Worm (Caenorhabditis elegans) whole organism, L3 larva: ENCODE measurements around the gene sph-1.

Experiments
- ama-1 ChIP-seq: fragments of 150-350 bp; optimal IDR thresholded peaks from 2 replicates; lab custom pipeline; 2018
- hmg-11 ChIP-seq: sonication (generic microtip); optimal IDR thresholded peaks from 2 replicates; lab custom pipeline; 2016; ENCODE audit warnings: missing genetic modification characterization, missing compliant biosample characterization
- nhr-28 ChIP-seq: fragments of 150-350 bp; optimal IDR thresholded peaks from 2 replicates; lab custom pipeline; 2014; ENCODE audit warnings: missing biosample characterization, missing genetic modification characterization
- nhr-77 ChIP-seq: fragments of 150-350 bp; optimal IDR thresholded peaks from 2 replicates; lab custom pipeline; 2014; ENCODE audit warnings: missing biosample characterization, missing genetic modification characterization
- pqm-1 ChIP-seq: fragments of 150-350 bp; optimal IDR thresholded peaks from 2 replicates; lab custom pipeline; 2017; ENCODE audit warnings: missing biosample characterization, missing genetic modification characterization, inconsistent platforms
- sea-2 ChIP-seq: fragments of 150-350 bp; sonication (generic microtip); optimal IDR thresholded peaks from 4 replicates; lab custom pipeline; 2014; ENCODE audit warnings: missing biosample characterization, missing genetic modification reagents, missing genetic modification characterization
- snpc-4 ChIP-seq: fragments of 150-350 bp; optimal IDR thresholded peaks from 2 replicates; lab custom pipeline; 2014; ENCODE audit warnings: missing biosample characterization, missing genetic modification characterization
- unc-62 ChIP-seq: fragments of 150-350 bp; sonication (generic microtip); optimal IDR thresholded peaks from 4 replicates; lab custom pipeline; 2014; ENCODE audit warnings: missing biosample characterization, missing genetic modification reagents, missing genetic modification characterization
- zag-1 ChIP-seq: fragments of 150-350 bp; optimal IDR thresholded peaks from 2 replicates; lab custom pipeline; 2014; ENCODE audit warnings: missing biosample characterization, missing genetic modification characterization
- ztf-11 ChIP-seq: fragments of 150-350 bp; optimal IDR thresholded peaks from 2 replicates; lab custom pipeline; 2014; ENCODE audit warnings: missing biosample characterization, missing genetic modification characterization

DNA sequence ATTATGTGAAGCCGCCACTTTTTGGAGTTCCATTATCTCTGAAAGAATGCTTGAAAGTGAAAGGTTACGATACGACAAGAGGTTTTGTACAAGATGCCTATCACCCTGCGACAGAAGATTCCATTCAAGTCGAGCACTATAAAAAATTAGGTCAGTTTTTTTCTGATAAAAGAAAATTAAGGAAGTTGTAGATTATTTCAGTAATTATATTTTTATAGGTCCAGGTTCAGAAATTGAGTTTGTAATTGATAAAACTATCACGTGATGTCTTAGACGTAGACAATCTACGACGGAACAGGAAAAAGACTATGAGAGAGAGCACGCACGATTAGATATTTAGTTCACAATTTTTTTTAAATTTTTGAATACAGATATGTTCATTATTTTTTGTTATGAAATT lies 26.6 kb upstream of the sph-1 start:
- TF ChIP-seq ztf-11 (tag; lab: Kevin White, UChicago) (no peak), zag-1 (tag; lab: Kevin White, UChicago) (no peak), snpc-4 (no peak), pqm-1 (tag; lab: Kevin White, UChicago) (no peak), sea-2 (GFP tag; lab: Kevin White, UChicago) (no peak), nhr-77 (tag; lab: Kevin White, UChicago) (no peak), unc-62 (GFP tag; lab: Kevin White, UChicago) (no peak), ama-1 (lab: Kevin White, UChicago) (no peak), hmg-11 (no peak), nhr-28 (no peak)
